Worm (Caenorhabditis elegans) whole organism, young adult: ENCODE results near the gene skr-3.

Source experiments
- C06A6.2 ChIP-seq: fragments of 200-800 bp; sonication (Bioruptor generic); conservative IDR thresholded peaks from 2 replicates; pipeline ENCODE4 v1.3.6; 2022; ENCODE audit warnings: missing genetic modification characterization, missing compliant biosample characterization
- D2030.7 ChIP-seq: fragments of 200-800 bp; sonication (Bioruptor generic); IDR thresholded peaks from 2 replicates; pipeline ENCODE4 v1.3.6; 2022; ENCODE audit warnings: missing genetic modification reagents, missing genetic modification characterization, missing compliant biosample characterization
- F33H1.4 ChIP-seq: fragments of 200-800 bp; sonication (Bioruptor generic); IDR thresholded peaks from 2 replicates; pipeline ENCODE4 v1.3.6; 2022; ENCODE audit warnings: missing genetic modification reagents, missing genetic modification characterization, missing compliant biosample characterization
- F37B4.10 ChIP-seq: fragments of 200-800 bp; sonication (Bioruptor generic); IDR thresholded peaks from 2 replicates; pipeline ENCODE4 v1.3.6; 2022; ENCODE audit warnings: missing genetic modification characterization, missing compliant biosample characterization
- F49E8.2 ChIP-seq: sonication (generic microtip); optimal IDR thresholded peaks from 3 replicates; lab custom pipeline; 2017; ENCODE audit warnings: missing genetic modification characterization, mild to moderate bottlenecking, missing compliant biosample characterization, antibody characterized with exemption, moderate library complexity; ENCODE audit not compliant: insufficient read depth
- F52B5.7 ChIP-seq: sonication (generic microtip); optimal IDR thresholded peaks from 2 replicates; lab custom pipeline; 2016; ENCODE audit warnings: mild to moderate bottlenecking, missing genetic modification characterization, missing compliant biosample characterization
- F55B11.4 ChIP-seq: sonication (generic microtip); optimal IDR thresholded peaks from 2 replicates; lab custom pipeline; 2016; ENCODE audit warnings: missing compliant biosample characterization, missing genetic modification characterization, borderline replicate concordance; ENCODE audit not compliant: insufficient read depth
- K12H6.12 ChIP-seq: fragments of 200-800 bp; sonication (Bioruptor generic); optimal IDR thresholded peaks from 2 replicates; lab custom pipeline; 2018; ENCODE audit warnings: mild to moderate bottlenecking, missing genetic modification characterization, missing compliant biosample characterization
- Y67H2A.10 ChIP-seq: fragments of 200-800 bp; sonication (Bioruptor generic); conservative IDR thresholded peaks from 2 replicates; pipeline ENCODE4 v1.3.6; 2022; ENCODE audit warnings: missing genetic modification reagents, missing genetic modification characterization, missing compliant biosample characterization
- Y79H2A.3 ChIP-seq: fragments of 200-800 bp; sonication (Bioruptor generic); conservative IDR thresholded peaks from 2 replicates; pipeline ENCODE4 v1.3.6; 2022; ENCODE audit warnings: missing genetic modification reagents, missing genetic modification characterization, missing compliant biosample characterization
- ZK185.1 ChIP-seq: sonication (generic microtip); optimal IDR thresholded peaks from 2 replicates; lab custom pipeline; 2016; ENCODE audit warnings: mild to moderate bottlenecking, missing genetic modification characterization, missing compliant biosample characterization; ENCODE audit not compliant: poor library complexity, severe bottlenecking
- ama-1 ChIP-seq, 3 experiments: fragments of 150-350 bp in 1 of 3; sonication (generic microtip) in 2 of 3; optimal IDR thresholded peaks; 2 replicates each; lab custom pipeline; 2014 to 2018; ENCODE audit warnings: missing biosample characterization in 2 of 3, missing genetic modification characterization in 2 of 3, missing genetic modification reagents in 2 of 3
- aptf-2 ChIP-seq: fragments of 200-800 bp; sonication (Bioruptor generic); conservative IDR thresholded peaks from 2 replicates; pipeline ENCODE4 v1.3.6; 2022; ENCODE audit warnings: missing genetic modification reagents, missing genetic modification characterization, missing compliant biosample characterization
- atf-7 ChIP-seq: sonication (generic microtip); optimal IDR thresholded peaks from 2 replicates; lab custom pipeline; 2017; ENCODE audit warnings: mild to moderate bottlenecking, missing genetic modification characterization, missing compliant biosample characterization
- attf-5 ChIP-seq: fragments of 200-800 bp; sonication (Bioruptor generic); optimal IDR thresholded peaks from 2 replicates; lab custom pipeline; 2018; ENCODE audit warnings: mild to moderate bottlenecking, missing genetic modification characterization, missing compliant biosample characterization
- cebp-1 ChIP-seq, 2 experiments: fragments of 200-800 bp in 1 of 2; sonication (Bioruptor generic) in 1 of 2; sonication (generic microtip) in 1 of 2; IDR thresholded peaks in 1 of 2; optimal IDR thresholded peaks in 1 of 2; 2 replicates each; pipeline versions ENCODE4 v1.3.6 to Lab custom; 2017 to 2022; ENCODE audit warnings: missing compliant biosample characterization in 2 of 2, missing genetic modification characterization in 2 of 2, mild to moderate bottlenecking in 1 of 2, missing genetic modification reagents in 1 of 2, moderate library complexity in 1 of 2
- ceh-100 ChIP-seq: fragments of 200-800 bp; sonication (Bioruptor generic); IDR thresholded peaks from 2 replicates; pipeline ENCODE4 v1.3.6; 2022; ENCODE audit warnings: missing genetic modification reagents, missing genetic modification characterization, missing compliant biosample characterization
- egl-44 ChIP-seq: fragments of 200-800 bp; sonication (Bioruptor generic); IDR thresholded peaks from 2 replicates; pipeline ENCODE4 v1.3.6; 2022; ENCODE audit warnings: missing genetic modification reagents, missing genetic modification characterization, missing compliant biosample characterization
- ekl-4 ChIP-seq: fragments of 200-800 bp; sonication (Bioruptor generic); IDR thresholded peaks from 2 replicates; pipeline ENCODE4 v1.3.6; 2022; ENCODE audit warnings: missing genetic modification reagents, missing genetic modification characterization, missing compliant biosample characterization
- fkh-3 ChIP-seq: sonication (generic microtip); optimal IDR thresholded peaks from 2 replicates; lab custom pipeline; 2016; ENCODE audit warnings: mild to moderate bottlenecking, missing genetic modification characterization, missing compliant biosample characterization
- lag-1 ChIP-seq: fragments of 200-800 bp; sonication (Bioruptor generic); IDR thresholded peaks from 2 replicates; pipeline ENCODE4 v1.3.6; 2022; ENCODE audit warnings: missing genetic modification reagents, missing genetic modification characterization, missing compliant biosample characterization
- let-607 ChIP-seq, 2 experiments: fragments of 200-800 bp in 1 of 2; sonication (Bioruptor generic) in 1 of 2; sonication (generic microtip) in 1 of 2; optimal IDR thresholded peaks; 2 replicates each; lab custom pipeline; 2016 to 2018; ENCODE audit warnings: mild to moderate bottlenecking in 2 of 2, missing compliant biosample characterization in 2 of 2, missing genetic modification characterization in 2 of 2, moderate library complexity in 2 of 2, missing genotype in 1 of 2
- lin-26 ChIP-seq: fragments of 200-800 bp; sonication (Bioruptor generic); IDR thresholded peaks from 2 replicates; pipeline ENCODE4 v1.3.6; 2022; ENCODE audit warnings: missing genetic modification reagents, missing genetic modification characterization, missing compliant biosample characterization
- lin-35 ChIP-seq, 3 experiments: fragments of 150-350 bp in 2 of 3; sonication (generic microtip) in 1 of 3; optimal IDR thresholded peaks; 2 replicates each; lab custom pipeline; 2014 to 2018; ENCODE audit warnings: missing biosample characterization in 3 of 3, missing genetic modification characterization in 3 of 3, missing genetic modification reagents in 3 of 3
- lin-40 ChIP-seq: sonication (generic microtip); optimal IDR thresholded peaks from 2 replicates; lab custom pipeline; 2016; ENCODE audit warnings: missing genetic modification characterization, mild to moderate bottlenecking, missing compliant biosample characterization, missing genotype, missing genetic modification reagents
- lsy-27 ChIP-seq: sonication (generic microtip); optimal IDR thresholded peaks from 2 replicates; lab custom pipeline; 2017; ENCODE audit warnings: missing genetic modification characterization, mild to moderate bottlenecking, missing compliant biosample characterization, antibody characterized with exemption, missing genotype, borderline replicate concordance; ENCODE audit not compliant: insufficient read depth
- madf-10 ChIP-seq: sonication (generic microtip); optimal IDR thresholded peaks from 2 replicates; lab custom pipeline; 2016; ENCODE audit warnings: mild to moderate bottlenecking, missing genetic modification characterization, missing compliant biosample characterization
- madf-3 ChIP-seq: fragments of 200-800 bp; sonication (Bioruptor generic); IDR thresholded peaks from 2 replicates; pipeline ENCODE4 v1.3.6; 2022; ENCODE audit warnings: missing genetic modification reagents, missing genetic modification characterization, missing compliant biosample characterization
- mxl-1 ChIP-seq: sonication (generic microtip); optimal IDR thresholded peaks from 2 replicates; lab custom pipeline; 2016; ENCODE audit warnings: missing genetic modification characterization, missing compliant biosample characterization
- nhr-179 ChIP-seq: sonication (generic microtip); optimal IDR thresholded peaks from 2 replicates; lab custom pipeline; 2016; ENCODE audit warnings: mild to moderate bottlenecking, missing genetic modification characterization, missing compliant biosample characterization
- nhr-27 ChIP-seq: fragments of 200-800 bp; sonication (Bioruptor generic); optimal IDR thresholded peaks from 2 replicates; lab custom pipeline; 2018; ENCODE audit warnings: mild to moderate bottlenecking, missing genetic modification characterization, moderate library complexity, missing compliant biosample characterization
- nhr-80 ChIP-seq: sonication (generic microtip); optimal IDR thresholded peaks from 2 replicates; lab custom pipeline; 2016; ENCODE audit warnings: missing genetic modification characterization, missing compliant biosample characterization
- nhr-90 ChIP-seq: sonication (generic microtip); optimal IDR thresholded peaks from 2 replicates; lab custom pipeline; 2016; ENCODE audit warnings: missing genotype, mild to moderate bottlenecking, missing genetic modification characterization, missing compliant biosample characterization
- rec-8 ChIP-seq, 2 experiments: sonication (generic microtip); optimal IDR thresholded peaks; 2 replicates each; lab custom pipeline; 2016; ENCODE audit warnings: mild to moderate bottlenecking in 2 of 2, missing genetic modification characterization in 2 of 2, missing genetic modification reagents in 2 of 2, missing genotype in 2 of 2, missing biosample characterization in 1 of 2, missing compliant biosample characterization in 1 of 2, moderate library complexity in 1 of 2
- unc-62 ChIP-seq: fragments of 150-350 bp; optimal IDR thresholded peaks from 2 replicates; lab custom pipeline; 2014; ENCODE audit warnings: missing biosample characterization, missing genetic modification reagents, missing genetic modification characterization
- ztf-28 ChIP-seq: fragments of 200-800 bp; sonication (Bioruptor generic); IDR thresholded peaks from 2 replicates; pipeline ENCODE4 v1.3.6; 2022; ENCODE audit warnings: missing genetic modification reagents, missing genetic modification characterization, missing compliant biosample characterization

The skr-3 gene

DNA sequence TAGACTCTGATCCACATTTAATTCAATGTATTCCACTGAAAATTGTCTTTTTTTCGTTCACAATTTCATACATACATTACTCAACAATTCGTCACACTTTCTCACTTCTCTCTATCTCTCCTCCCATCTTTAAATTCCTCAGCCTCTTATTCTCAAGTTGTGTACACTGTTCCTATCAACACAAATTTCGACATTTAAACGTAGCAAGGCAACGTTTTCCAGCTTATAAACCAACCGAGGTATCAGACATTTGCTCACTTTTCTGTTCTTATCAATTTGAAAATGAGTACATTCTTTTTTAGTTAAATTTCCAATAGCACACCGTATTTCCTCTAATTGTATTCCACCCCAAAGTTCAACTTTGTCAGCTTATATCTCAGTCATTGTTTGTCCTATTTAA is at the start of gene skr-3:
TSS of gene skr-3 (plus strand) at position 163 of the 400 bp plus-strand sequence.
- TF ChIP-seq Y67H2A.10 (GFP tag; lab: Robert Waterston, UW) (no peak), nhr-80 (peak; percentile 23)

ce11 chrV:16071167-16071566 is 49.7 kb upstream of the skr-3 start, which contains the start of gene nhr-176:
Gene nhr-176, plus strand, starts transcription at chrV:16071325.
- TF ChIP-seq nhr-80 (peak; percentile 38), madf-3 (GFP tag; lab: Robert Waterston, UW) (no peak), Y67H2A.10 (GFP tag; lab: Robert Waterston, UW) (no peak)

- TF ChIP-seq F33H1.4, result no peak
- no peak for TF ChIP-seq Y79H2A.3 (GFP tag; lab: Robert Waterston, UW)
- TF ChIP-seq, all 124 proteins: peak for 0
Measured at ce11 chrV:16073856-16074255, 47.0 kb upstream of the skr-3 start, which contains the start of gene srj-10. Gene srj-10, minus strand, starts transcription at chrV:16073956.

- TF ChIP-seq aptf-2 (no peak), ZK185.1 (no peak), nhr-179 (tag; lab: Kevin White, UChicago) (no peak), lin-26 (GFP tag; lab: Robert Waterston, UW) (no peak), cebp-1 (GFP tag; IDR thresholded peaks at IDR 0.05; lab: Robert Waterston, UW) (peak; percentile 32; the same call in 1 of the 2 replicates), cebp-1 (tag; optimal IDR thresholded peaks at IDR 0.05; lab: Kevin White, UChicago) (no peak), lin-35 (GFP tag; optimal IDR thresholded peaks at IDR 0.05; lab: Kevin White, UChicago) (no peak), lin-40 (tag; lab: Kevin White, UChicago) (no peak), attf-5 (GFP tag; lab: Kevin White, UChicago) (no peak), nhr-80 (peak; percentile 76), nhr-27 (no peak), ekl-4 (GFP tag; lab: Robert Waterston, UW) (no peak), Y79H2A.3 (GFP tag; lab: Robert Waterston, UW) (no peak), atf-7 (tag; lab: Kevin White, UChicago) (no peak), madf-3 (GFP tag; lab: Robert Waterston, UW) (no peak), egl-44 (GFP tag; lab: Robert Waterston, UW) (no peak)
Measured at ce11 chrV:16075250-16075709, 45.6 kb upstream of the skr-3 start, which contains the start of the genes F14H3.12 and srj-29. Gene F14H3.12, minus strand, starts transcription at chrV:16075323. Gene srj-29, plus strand, starts transcription at chrV:16075659.

DNA sequence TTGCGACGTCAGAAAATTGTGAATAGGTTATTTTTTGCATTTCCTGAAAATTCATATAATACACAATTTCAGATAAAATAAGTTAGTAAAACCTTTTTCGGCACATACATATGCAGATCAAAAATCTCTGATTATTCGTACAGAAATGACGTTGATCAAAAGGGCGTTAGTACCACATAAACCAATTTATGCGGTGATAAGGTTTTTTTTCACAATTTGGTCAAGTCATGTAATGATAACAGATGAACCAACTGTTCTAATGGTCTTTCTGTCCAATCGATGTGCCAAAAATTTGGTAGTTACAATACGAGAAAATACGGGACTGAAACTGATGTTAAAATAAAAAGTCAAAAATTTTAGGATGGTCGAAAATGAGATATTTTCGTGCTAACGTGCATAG is 40.8 kb upstream of the skr-3 start:
- TF ChIP-seq C06A6.2 (no peak), rec-8 (tag; optimal IDR thresholded peaks at IDR 0.05; lab: Kevin White, UChicago) (no peak), nhr-80 (peak; percentile 34), lsy-27 (tag; lab: Kevin White, UChicago) (no peak)
- TF ChIP-seq, all 124 proteins: peak for 1

ce11 chrV:16080678-16081077 is 40.2 kb upstream of the skr-3 start:
- TF ChIP-seq F37B4.10 (GFP tag; lab: Robert Waterston, UW) (no peak), madf-10 (tag; lab: Kevin White, UChicago) (no peak), lag-1 (no peak), fkh-3 (tag; lab: Kevin White, UChicago) (no peak), ceh-100 (GFP tag; lab: Robert Waterston, UW) (no peak), K12H6.12 (tag; lab: Kevin White, UChicago) (no peak), nhr-27 (no peak), ztf-28 (GFP tag; lab: Robert Waterston, UW) (no peak), C06A6.2 (no peak), F49E8.2 (no peak), F52B5.7 (tag; lab: Kevin White, UChicago) (no peak), let-607 (tag; optimal IDR thresholded peaks at IDR 0.05; lab: Kevin White, UChicago) (no peak), unc-62 (GFP tag; lab: Kevin White, UChicago) (no peak), cebp-1 (GFP tag; IDR thresholded peaks at IDR 0.05; lab: Robert Waterston, UW) (no peak), cebp-1 (tag; optimal IDR thresholded peaks at IDR 0.05; lab: Kevin White, UChicago) (no peak), ama-1 (optimal IDR thresholded peaks at IDR 0.05; lab: Kevin White, UChicago) (no peak), ama-1 (GFP tag; optimal IDR thresholded peaks at IDR 0.05; lab: Kevin White, UChicago) (no peak), D2030.7 (GFP tag; lab: Robert Waterston, UW) (no peak), F55B11.4 (no peak), mxl-1 (tag; lab: Kevin White, UChicago) (no peak), nhr-90 (tag; lab: Kevin White, UChicago) (no peak)
